Fruit fly (Drosophila melanogaster) whole organism, pupa: ENCODE results near the gene tws.

Experiments
- CG14655 ChIP-seq: fragments of 200-800 bp; sonication (Bioruptor generic); optimal IDR thresholded peaks from 3 replicates; lab custom pipeline; 2017; ENCODE audit warnings: mild to moderate bottlenecking, missing biosample characterization, missing genetic modification reagents, missing genetic modification characterization
- CG34367 ChIP-seq: fragments of 200-800 bp; sonication (Bioruptor generic); optimal IDR thresholded peaks from 2 replicates; lab custom pipeline; 2018; ENCODE audit warnings: missing biosample characterization, mild to moderate bottlenecking, missing genetic modification characterization
- CG4496 ChIP-seq: fragments of 200-800 bp; sonication (Bioruptor generic); IDR thresholded peaks from 3 replicates; pipeline ENCODE4 v1.3.6; 2022; ENCODE audit warnings: missing biosample characterization, missing genetic modification characterization
- EcR ChIP-seq: fragments of 200-800 bp; sonication (Bioruptor generic); optimal IDR thresholded peaks from 3 replicates; lab custom pipeline; 2019; ENCODE audit warnings: missing biosample characterization, missing genetic modification characterization, mild to moderate bottlenecking, moderate library complexity, missing genetic modification reagents
- Snoo ChIP-seq: fragments of 200-800 bp; sonication (Bioruptor generic); optimal IDR thresholded peaks from 3 replicates; lab custom pipeline; 2017; ENCODE audit warnings: missing biosample characterization, mild to moderate bottlenecking, missing genetic modification characterization, inconsistent platforms

- no peak for TF ChIP-seq EcR (GFP tag; lab: Kevin White, UChicago)
- peak; percentile 43 for TF ChIP-seq Snoo (tag; lab: Kevin White, UChicago)
- TF ChIP-seq CG4496 (GFP tag; lab: Robert Waterston, UW), result no peak
- TF ChIP-seq CG14655 (GFP tag; lab: Kevin White, UChicago), result no peak
- no peak for TF ChIP-seq CG34367
These were observed 5.3 kb downstream of the tws start for dm6 chr3R:10134341-10134668.
